Worm (Caenorhabditis elegans) whole organism, early embryonic: ENCODE data around the gene flor-1.

Experiments
- B0310.2 ChIP-seq: sonication (generic microtip); optimal IDR thresholded peaks from 2 replicates; lab custom pipeline; 2016; ENCODE audit warnings: mild to moderate bottlenecking, missing genetic modification characterization, missing compliant biosample characterization
- aly-1 ChIP-seq: sonication (generic microtip); optimal IDR thresholded peaks from 2 replicates; lab custom pipeline; 2016; ENCODE audit warnings: missing genetic modification characterization, missing compliant biosample characterization
- ama-1 ChIP-seq: fragments of 150-350 bp; optimal IDR thresholded peaks from 2 replicates; lab custom pipeline; 2014
- ets-7 ChIP-seq: sonication (generic microtip); optimal IDR thresholded peaks from 2 replicates; lab custom pipeline; 2016; ENCODE audit warnings: missing genotype, missing genetic modification characterization, missing compliant biosample characterization
- flt-1 ChIP-seq: fragments of 200-800 bp; sonication (Bioruptor generic); IDR thresholded peaks from 2 replicates; pipeline ENCODE4 v1.3.6; 2022; ENCODE audit warnings: missing genetic modification characterization, missing compliant biosample characterization
- hmbx-1 ChIP-seq: sonication (generic microtip); optimal IDR thresholded peaks from 2 replicates; lab custom pipeline; 2016; ENCODE audit warnings: mild to moderate bottlenecking, missing genetic modification characterization, missing compliant biosample characterization
- hmg-4 ChIP-seq: fragments of 200-800 bp; sonication (Bioruptor generic); optimal IDR thresholded peaks from 2 replicates; lab custom pipeline; 2018; ENCODE audit warnings: mild to moderate bottlenecking, missing genetic modification characterization, missing compliant biosample characterization
- scrt-1 ChIP-seq: fragments of 200-800 bp; sonication (Bioruptor generic); IDR thresholded peaks from 2 replicates; pipeline ENCODE4 v1.3.6; 2022; ENCODE audit warnings: missing genetic modification characterization, missing compliant biosample characterization
- sea-1 ChIP-seq: fragments of 200-800 bp; sonication (Bioruptor generic); conservative IDR thresholded peaks from 2 replicates; pipeline ENCODE4 v1.3.6; 2022; ENCODE audit warnings: missing genetic modification characterization, missing compliant biosample characterization
- tbx-11 ChIP-seq: fragments of 200-800 bp; sonication (Bioruptor generic); IDR thresholded peaks from 2 replicates; pipeline ENCODE4 v1.3.6; 2022; ENCODE audit warnings: missing genetic modification characterization, missing compliant biosample characterization
- tra-4 ChIP-seq: sonication (generic microtip); optimal IDR thresholded peaks from 2 replicates; lab custom pipeline; 2017; ENCODE audit warnings: missing genetic modification characterization, missing compliant biosample characterization

- no peak for TF ChIP-seq sea-1 (GFP tag; lab: Robert Waterston, UW)
- TF ChIP-seq ama-1: no peak
- TF ChIP-seq hmg-4 (GFP tag; lab: Kevin White, UChicago): no peak
- no peak for TF ChIP-seq scrt-1
- no peak for TF ChIP-seq ets-7
- TF ChIP-seq flt-1 (GFP tag; lab: Robert Waterston, UW): no peak
- TF ChIP-seq hmbx-1 (tag; lab: Kevin White, UChicago): no peak
- no peak for TF ChIP-seq B0310.2 (tag; lab: Kevin White, UChicago)
- no peak for TF ChIP-seq tbx-11 (GFP tag; lab: Robert Waterston, UW)
- TF ChIP-seq tra-4: no peak
- no peak for TF ChIP-seq aly-1 (tag; lab: Kevin White, UChicago)
Measured at ce11 chrV:15162697-15163096, 43.3 kb upstream of the flor-1 start, which contains the start of gene srz-11.
